Worm (Caenorhabditis elegans): Measurements from ENCODE around the gene F18E3.11.

Gene F18E3.11

ce11 chrV:7402355-7402754 lies 10.9 kb upstream of the F18E3.11 start, which contains the start of gene srj-13:
Gene srj-13 (plus strand): TSS chrV:7402655.
- TF ChIP-seq ama-1 (optimal IDR thresholded peaks at IDR 0.05) = no peak
- no peak for TF ChIP-seq hmg-4 (GFP tag; optimal IDR thresholded peaks at IDR 0.05)
- TF ChIP-seq B0310.2 (tag; optimal IDR thresholded peaks at IDR 0.05) = no peak
- TF ChIP-seq ets-7 (tag; optimal IDR thresholded peaks at IDR 0.05) = no peak
- no peak for TF ChIP-seq flt-1 (GFP tag; IDR thresholded peaks at IDR 0.05)
- TF ChIP-seq pes-1 (GFP tag; IDR thresholded peaks at IDR 0.05) = no peak

ce11 chrV:7403501-7403900 lies 9.8 kb upstream of the F18E3.11 start:
- TF ChIP-seq flt-1 (GFP tag; IDR thresholded peaks at IDR 0.05) = no peak
- no peak for TF ChIP-seq hmg-4 (GFP tag; optimal IDR thresholded peaks at IDR 0.05)
- no peak for TF ChIP-seq ceh-36 (tag; optimal IDR thresholded peaks at IDR 0.05)
- no peak for TF ChIP-seq aly-1 (tag; optimal IDR thresholded peaks at IDR 0.05)
- TF ChIP-seq ceh-13 (GFP tag; optimal IDR thresholded peaks at IDR 0.05) = no peak
- no peak for TF ChIP-seq F13C5.2 (tag; optimal IDR thresholded peaks at IDR 0.05)
- TF ChIP-seq tbx-11 (GFP tag; IDR thresholded peaks at IDR 0.05) = no peak
- TF ChIP-seq ama-1 (optimal IDR thresholded peaks at IDR 0.05) = no peak
- TF ChIP-seq sea-1 (GFP tag; conservative IDR thresholded peaks at IDR 0.05) = no peak

DNA sequence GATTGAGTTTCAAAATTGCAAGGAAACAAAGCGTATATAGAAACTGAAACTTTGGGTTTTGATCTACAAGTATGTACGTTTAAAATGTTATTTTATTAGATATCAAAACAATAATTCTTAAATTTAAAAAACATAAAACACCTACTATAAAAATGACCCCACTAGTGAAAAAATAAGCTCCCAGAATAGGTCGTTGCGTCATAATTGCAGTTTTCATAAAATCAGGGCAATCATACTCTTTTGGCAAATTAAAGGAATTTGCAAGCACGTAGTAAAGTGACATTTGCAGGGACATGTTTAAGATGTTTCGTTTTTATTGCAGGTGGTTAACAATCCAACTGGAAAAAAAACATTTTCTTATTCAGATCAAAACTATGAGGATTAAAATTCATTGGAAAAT lies 4.8 kb upstream of the F18E3.11 start, which contains the start of gene srt-6:
srt-6 (minus strand) TSS at position 295 of the 400 bp plus-strand sequence.
- TF ChIP-seq aly-1 (tag; optimal IDR thresholded peaks at IDR 0.05) (no peak), hnd-1 (tag; optimal IDR thresholded peaks at IDR 0.05) (no peak), tbx-11 (GFP tag; IDR thresholded peaks at IDR 0.05) (no peak)

DNA sequence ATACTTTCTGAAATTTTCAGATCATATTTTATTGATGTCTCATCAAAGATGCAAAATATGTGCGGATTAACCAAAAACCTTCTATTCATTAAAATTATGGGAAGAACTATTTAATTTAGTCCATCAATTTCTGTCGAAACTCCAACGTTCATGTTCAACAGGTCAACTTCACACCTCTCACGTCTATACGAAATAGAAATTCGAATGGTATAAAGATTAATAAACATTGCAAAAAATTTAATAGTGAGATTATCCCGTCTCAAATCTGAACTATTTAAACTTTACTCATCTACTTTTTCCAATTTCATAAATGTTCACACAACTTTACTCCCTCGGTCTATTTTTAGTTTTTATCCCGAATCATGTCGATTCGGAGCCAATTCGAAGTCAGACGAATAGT lies 3.7 kb upstream of the F18E3.11 start, which contains the start of gene R13D7.2:
R13D7.2 (plus strand) TSS at position 301 of the 400 bp plus-strand sequence.
- TF ChIP-seq ceh-36 (tag; optimal IDR thresholded peaks at IDR 0.05) (no peak), flt-1 (GFP tag; IDR thresholded peaks at IDR 0.05) (no peak)

- TF ChIP-seq B0310.2 (tag; optimal IDR thresholded peaks at IDR 0.05) (no peak), tra-4 (tag; optimal IDR thresholded peaks at IDR 0.05) (no peak), ceh-13 (GFP tag; optimal IDR thresholded peaks at IDR 0.05) (no peak), F13C5.2 (tag; optimal IDR thresholded peaks at IDR 0.05) (no peak), scrt-1 (GFP tag; IDR thresholded peaks at IDR 0.05) (no peak), aly-1 (tag; optimal IDR thresholded peaks at IDR 0.05) (no peak)
Measured at ce11 chrV:7411695-7412094, 1.6 kb upstream of the F18E3.11 start, which contains the start of gene str-41. Gene str-41 (plus strand): TSS chrV:7411995.

ce11 chrV:7414909-7415308 lies 1.6 kb downstream of the F18E3.11 start, which contains the start of gene F18E3.12:
Gene F18E3.12 (plus strand): TSS chrV:7414985.
- no peak for TF ChIP-seq tbx-11 (GFP tag; IDR thresholded peaks at IDR 0.05)
- TF ChIP-seq ama-1 (optimal IDR thresholded peaks at IDR 0.05) = no peak
- no peak for TF ChIP-seq tra-4 (tag; optimal IDR thresholded peaks at IDR 0.05)
- no peak for TF ChIP-seq tbx-37 (GFP tag; conservative IDR thresholded peaks at IDR 0.05)
- no peak for TF ChIP-seq sea-1 (GFP tag; conservative IDR thresholded peaks at IDR 0.05)
- TF ChIP-seq ceh-36 (tag; optimal IDR thresholded peaks at IDR 0.05) = no peak
- no peak for TF ChIP-seq pes-1 (GFP tag; IDR thresholded peaks at IDR 0.05)
- no peak for TF ChIP-seq scrt-1 (GFP tag; IDR thresholded peaks at IDR 0.05)
- no peak for TF ChIP-seq F13C5.2 (tag; optimal IDR thresholded peaks at IDR 0.05)
- no peak for TF ChIP-seq hnd-1 (tag; optimal IDR thresholded peaks at IDR 0.05)
- TF ChIP-seq aly-1 (tag; optimal IDR thresholded peaks at IDR 0.05) = no peak
- TF ChIP-seq hmbx-1 (tag; optimal IDR thresholded peaks at IDR 0.05) = no peak
- TF ChIP-seq ets-7 (tag; optimal IDR thresholded peaks at IDR 0.05) = no peak
- no peak for TF ChIP-seq ceh-13 (GFP tag; optimal IDR thresholded peaks at IDR 0.05)
- TF ChIP-seq flt-1 (GFP tag; IDR thresholded peaks at IDR 0.05) = no peak
- no peak for TF ChIP-seq hmg-4 (GFP tag; optimal IDR thresholded peaks at IDR 0.05)
- TF ChIP-seq B0310.2 (tag; optimal IDR thresholded peaks at IDR 0.05) = no peak

ce11 chrV:7415780-7416428 lies 2.6 kb downstream of the F18E3.11 start, which contains the start of gene F18E3.13:
Gene F18E3.13 (plus strand): TSS chrV:7416164.
- no peak for TF ChIP-seq F13C5.2 (tag; optimal IDR thresholded peaks at IDR 0.05)
- TF ChIP-seq pes-1 (GFP tag; IDR thresholded peaks at IDR 0.05) = no peak
- no peak for TF ChIP-seq ceh-13 (GFP tag; optimal IDR thresholded peaks at IDR 0.05)
- no peak for TF ChIP-seq ceh-36 (tag; optimal IDR thresholded peaks at IDR 0.05)
- no peak for TF ChIP-seq hmbx-1 (tag; optimal IDR thresholded peaks at IDR 0.05)

ce11 chrV:7416569-7416968 lies 3.3 kb downstream of the F18E3.11 start:
- TF ChIP-seq hmg-4 (GFP tag; optimal IDR thresholded peaks at IDR 0.05) (no peak), flt-1 (GFP tag; IDR thresholded peaks at IDR 0.05) (no peak), pes-1 (GFP tag; IDR thresholded peaks at IDR 0.05) (no peak), ama-1 (optimal IDR thresholded peaks at IDR 0.05) (no peak), tbx-37 (GFP tag; conservative IDR thresholded peaks at IDR 0.05) (no peak), sea-1 (GFP tag; conservative IDR thresholded peaks at IDR 0.05) (no peak), B0310.2 (tag; optimal IDR thresholded peaks at IDR 0.05) (no peak), ceh-36 (tag; optimal IDR thresholded peaks at IDR 0.05) (no peak), hmbx-1 (tag; optimal IDR thresholded peaks at IDR 0.05) (no peak), ets-7 (tag; optimal IDR thresholded peaks at IDR 0.05) (no peak), hnd-1 (tag; optimal IDR thresholded peaks at IDR 0.05) (no peak), tbx-11 (GFP tag; IDR thresholded peaks at IDR 0.05) (no peak), ceh-13 (GFP tag; optimal IDR thresholded peaks at IDR 0.05) (no peak), aly-1 (tag; optimal IDR thresholded peaks at IDR 0.05) (no peak), F13C5.2 (tag; optimal IDR thresholded peaks at IDR 0.05) (no peak), scrt-1 (GFP tag; IDR thresholded peaks at IDR 0.05) (no peak), tra-4 (tag; optimal IDR thresholded peaks at IDR 0.05) (no peak)
